Fruit fly (Drosophila melanogaster) whole organism, prepupa: Measurements from ENCODE around the gene CG34273.

Experiments used
- CG10669 ChIP-seq: fragments of 200-800 bp; sonication (Bioruptor generic); optimal IDR thresholded peaks from 3 replicates; lab custom pipeline; 2018; ENCODE audit warnings: missing biosample characterization, mild to moderate bottlenecking, missing genetic modification characterization, moderate library complexity
- CG16779 ChIP-seq: fragments of 200-800 bp; sonication (Bioruptor generic); optimal IDR thresholded peaks from 3 replicates; lab custom pipeline; 2017; ENCODE audit warnings: missing biosample characterization, mild to moderate bottlenecking, missing genetic modification characterization
- CG31627 ChIP-seq: fragments of 200-800 bp; sonication (Bioruptor generic); optimal IDR thresholded peaks from 3 replicates; lab custom pipeline; 2016; ENCODE audit warnings: missing biosample characterization, missing genetic modification characterization
- CG3919 ChIP-seq: fragments of 200-800 bp; sonication (Bioruptor generic); optimal IDR thresholded peaks from 3 replicates; lab custom pipeline; 2016; ENCODE audit warnings: missing biosample characterization, missing genetic modification characterization
- CG7368 ChIP-seq: fragments of 200-800 bp; sonication (Bioruptor generic); optimal IDR thresholded peaks from 3 replicates; lab custom pipeline; 2016; ENCODE audit warnings: missing biosample characterization, missing genetic modification characterization
- CG8119 ChIP-seq: fragments of 200-800 bp; sonication (Bioruptor generic); IDR thresholded peaks from 3 replicates; pipeline ENCODE4 v1.3.6; 2022; ENCODE audit warnings: missing biosample characterization, missing genetic modification characterization
- Ets21C ChIP-seq: fragments of 200-800 bp; sonication (Bioruptor generic); optimal IDR thresholded peaks from 3 replicates; lab custom pipeline; 2016; ENCODE audit warnings: missing biosample characterization, missing genetic modification characterization
- Gug ChIP-seq: fragments of 200-800 bp; sonication (Bioruptor generic); IDR thresholded peaks from 2 replicates; pipeline ENCODE4 v1.3.6; 2022; ENCODE audit warnings: missing biosample characterization, missing genetic modification characterization
- OdsH ChIP-seq: fragments of 200-800 bp; sonication (Bioruptor generic); optimal IDR thresholded peaks from 3 replicates; lab custom pipeline; 2016; ENCODE audit warnings: missing biosample characterization, missing genetic modification characterization
- spab ChIP-seq: fragments of 200-800 bp; sonication (Bioruptor generic); optimal IDR thresholded peaks from 2 replicates; lab custom pipeline; 2017; ENCODE audit warnings: missing biosample characterization, mild to moderate bottlenecking, missing genetic modification characterization, missing genetic modification reagents

DNA sequence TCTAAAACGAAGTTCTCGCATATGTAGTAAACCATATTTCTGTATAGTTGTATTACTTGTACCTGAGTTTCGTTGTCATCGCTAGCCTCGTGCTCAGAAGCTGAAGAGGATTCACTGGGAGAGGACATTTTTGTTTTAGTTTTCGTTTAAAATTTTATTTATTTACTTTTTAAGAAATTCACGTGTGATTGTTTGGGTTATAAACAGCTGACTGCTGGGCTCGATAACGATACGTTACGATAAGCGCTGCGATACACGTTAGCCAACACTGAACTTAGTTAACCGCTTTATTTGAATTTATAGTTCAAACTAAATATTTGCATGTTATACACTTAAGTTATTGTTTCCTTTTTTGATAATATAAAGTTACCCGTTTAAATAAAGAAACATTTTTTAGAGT is 3.4 kb upstream of the CG34273 start, which contains the start of gene CG8461:
- TF ChIP-seq CG8119 (GFP tag; lab: Robert Waterston, UW) (no peak), OdsH (GFP tag; lab: Kevin White, UChicago) (no peak), CG16779 (tag; lab: Kevin White, UChicago) (no peak), spab (GFP tag; lab: Kevin White, UChicago) (no peak), CG10669 (GFP tag; lab: Kevin White, UChicago) (no peak), Gug (GFP tag; lab: Robert Waterston, UW) (no peak), CG31627 (no peak), Ets21C (GFP tag; lab: Kevin White, UChicago) (no peak), CG7368 (GFP tag; lab: Kevin White, UChicago) (no peak), CG3919 (GFP tag; lab: Kevin White, UChicago) (no peak)
